Worm (Caenorhabditis elegans) whole organism, young adult: ENCODE data around the gene Y22D7AR.6.

Experiments used
- B0019.2 ChIP-seq: fragments of 200-800 bp; sonication (Bioruptor generic); conservative IDR thresholded peaks from 2 replicates; pipeline ENCODE4 v1.3.6; 2022; ENCODE audit warnings: missing genetic modification reagents, missing genetic modification characterization, missing compliant biosample characterization
- B0336.3 ChIP-seq: fragments of 200-800 bp; sonication (Bioruptor generic); IDR thresholded peaks from 2 replicates; pipeline ENCODE4 v1.3.6; 2022; ENCODE audit warnings: missing genetic modification characterization, missing compliant biosample characterization
- C06A6.2 ChIP-seq: fragments of 200-800 bp; sonication (Bioruptor generic); conservative IDR thresholded peaks from 2 replicates; pipeline ENCODE4 v1.3.6; 2022; ENCODE audit warnings: missing genetic modification characterization, missing compliant biosample characterization
- D2030.7 ChIP-seq: fragments of 200-800 bp; sonication (Bioruptor generic); IDR thresholded peaks from 2 replicates; pipeline ENCODE4 v1.3.6; 2022; ENCODE audit warnings: missing genetic modification reagents, missing genetic modification characterization, missing compliant biosample characterization
- F52B5.7 ChIP-seq: sonication (generic microtip); optimal IDR thresholded peaks from 2 replicates; lab custom pipeline; 2016; ENCODE audit warnings: mild to moderate bottlenecking, missing genetic modification characterization, missing compliant biosample characterization
- K11D2.4 ChIP-seq: fragments of 200-800 bp; sonication (Bioruptor generic); IDR thresholded peaks from 2 replicates; pipeline ENCODE4 v1.3.6; 2022; ENCODE audit warnings: missing genetic modification reagents, missing genetic modification characterization, missing compliant biosample characterization
- Y53F4B.3 ChIP-seq: fragments of 200-800 bp; sonication (Bioruptor generic); IDR thresholded peaks from 2 replicates; pipeline ENCODE4 v1.3.6; 2022; ENCODE audit warnings: missing genetic modification reagents, missing genetic modification characterization, missing compliant biosample characterization
- Y53G8AR.9 ChIP-seq: fragments of 200-800 bp; sonication (Bioruptor generic); conservative IDR thresholded peaks from 2 replicates; pipeline ENCODE4 v1.3.6; 2022; ENCODE audit warnings: missing genetic modification reagents, missing genetic modification characterization, missing compliant biosample characterization
- Y56A3A.18 ChIP-seq: fragments of 200-800 bp; sonication (Bioruptor generic); IDR thresholded peaks from 2 replicates; pipeline ENCODE4 v1.3.6; 2022; ENCODE audit warnings: missing genetic modification reagents, missing genetic modification characterization, missing compliant biosample characterization
- aptf-3 ChIP-seq: fragments of 200-800 bp; sonication (Bioruptor generic); IDR thresholded peaks from 2 replicates; pipeline ENCODE4 v1.3.6; 2022; ENCODE audit warnings: missing genetic modification characterization, missing compliant biosample characterization
- atf-7 ChIP-seq: sonication (generic microtip); optimal IDR thresholded peaks from 2 replicates; lab custom pipeline; 2017; ENCODE audit warnings: mild to moderate bottlenecking, missing genetic modification characterization, missing compliant biosample characterization
- attf-3 ChIP-seq: fragments of 200-800 bp; sonication (Bioruptor generic); conservative IDR thresholded peaks from 2 replicates; pipeline ENCODE4 v1.3.6; 2022; ENCODE audit warnings: missing genetic modification reagents, missing genetic modification characterization, missing compliant biosample characterization
- attf-5 ChIP-seq: fragments of 200-800 bp; sonication (Bioruptor generic); optimal IDR thresholded peaks from 2 replicates; lab custom pipeline; 2018; ENCODE audit warnings: mild to moderate bottlenecking, missing genetic modification characterization, missing compliant biosample characterization
- bed-1 ChIP-seq: fragments of 200-800 bp; sonication (Bioruptor generic); IDR thresholded peaks from 2 replicates; pipeline ENCODE4 v1.3.6; 2022; ENCODE audit warnings: missing genetic modification reagents, missing genetic modification characterization, missing compliant biosample characterization
- bed-2 ChIP-seq: fragments of 200-800 bp; sonication (Bioruptor generic); IDR thresholded peaks from 2 replicates; pipeline ENCODE4 v1.3.6; 2022; ENCODE audit warnings: missing genetic modification reagents, missing genetic modification characterization, missing compliant biosample characterization
- ccch-3 ChIP-seq: fragments of 200-800 bp; sonication (Bioruptor generic); optimal IDR thresholded peaks from 2 replicates; lab custom pipeline; 2018; ENCODE audit warnings: mild to moderate bottlenecking, missing genetic modification characterization, missing compliant biosample characterization
- cebp-1 ChIP-seq, 2 experiments: fragments of 200-800 bp in 1 of 2; sonication (Bioruptor generic) in 1 of 2; sonication (generic microtip) in 1 of 2; IDR thresholded peaks in 1 of 2; optimal IDR thresholded peaks in 1 of 2; 2 replicates each; pipeline versions ENCODE4 v1.3.6 to Lab custom; 2017 to 2022; ENCODE audit warnings: missing compliant biosample characterization in 2 of 2, missing genetic modification characterization in 2 of 2, mild to moderate bottlenecking in 1 of 2, missing genetic modification reagents in 1 of 2, moderate library complexity in 1 of 2
- ceh-100 ChIP-seq: fragments of 200-800 bp; sonication (Bioruptor generic); IDR thresholded peaks from 2 replicates; pipeline ENCODE4 v1.3.6; 2022; ENCODE audit warnings: missing genetic modification reagents, missing genetic modification characterization, missing compliant biosample characterization
- dox-1 ChIP-seq: fragments of 200-800 bp; sonication (Bioruptor generic); IDR thresholded peaks from 2 replicates; pipeline ENCODE4 v1.3.6; 2022; ENCODE audit warnings: missing genetic modification reagents, missing genetic modification characterization, missing compliant biosample characterization
- egl-18 ChIP-seq: fragments of 200-800 bp; sonication (Bioruptor generic); IDR thresholded peaks from 2 replicates; pipeline ENCODE4 v1.3.6; 2022; ENCODE audit warnings: missing genetic modification reagents, missing genetic modification characterization, missing compliant biosample characterization
- egrh-3 ChIP-seq: fragments of 200-800 bp; sonication (Bioruptor generic); IDR thresholded peaks from 2 replicates; pipeline ENCODE4 v1.3.6; 2022; ENCODE audit warnings: missing genetic modification reagents, missing genetic modification characterization, missing compliant biosample characterization
- ets-4 ChIP-seq: fragments of 200-800 bp; sonication (Bioruptor generic); optimal IDR thresholded peaks from 2 replicates; lab custom pipeline; 2018; ENCODE audit warnings: mild to moderate bottlenecking, missing genetic modification characterization, missing compliant biosample characterization
- fkh-3 ChIP-seq: sonication (generic microtip); optimal IDR thresholded peaks from 2 replicates; lab custom pipeline; 2016; ENCODE audit warnings: mild to moderate bottlenecking, missing genetic modification characterization, missing compliant biosample characterization
- hmg-1.2 ChIP-seq: fragments of 200-800 bp; sonication (Bioruptor generic); IDR thresholded peaks from 2 replicates; pipeline ENCODE4 v1.3.6; 2022; ENCODE audit warnings: missing genetic modification reagents, missing genetic modification characterization, missing compliant biosample characterization
- let-607 ChIP-seq, 2 experiments: fragments of 200-800 bp in 1 of 2; sonication (Bioruptor generic) in 1 of 2; sonication (generic microtip) in 1 of 2; optimal IDR thresholded peaks; 2 replicates each; lab custom pipeline; 2016 to 2018; ENCODE audit warnings: mild to moderate bottlenecking in 2 of 2, missing compliant biosample characterization in 2 of 2, missing genetic modification characterization in 2 of 2, moderate library complexity in 2 of 2, missing genotype in 1 of 2
- lin-54 ChIP-seq: fragments of 200-800 bp; sonication (Bioruptor generic); optimal IDR thresholded peaks from 2 replicates; lab custom pipeline; 2018; ENCODE audit warnings: mild to moderate bottlenecking, missing genetic modification characterization, missing compliant biosample characterization
- lir-1 ChIP-seq: fragments of 200-800 bp; sonication (Bioruptor generic); conservative IDR thresholded peaks from 2 replicates; pipeline ENCODE4 v1.3.6; 2022; ENCODE audit warnings: missing genetic modification reagents, missing genetic modification characterization, missing compliant biosample characterization
- lsy-27 ChIP-seq: sonication (generic microtip); optimal IDR thresholded peaks from 2 replicates; lab custom pipeline; 2017; ENCODE audit warnings: missing genetic modification characterization, mild to moderate bottlenecking, missing compliant biosample characterization, antibody characterized with exemption, missing genotype, borderline replicate concordance; ENCODE audit not compliant: insufficient read depth
- madf-10 ChIP-seq: sonication (generic microtip); optimal IDR thresholded peaks from 2 replicates; lab custom pipeline; 2016; ENCODE audit warnings: mild to moderate bottlenecking, missing genetic modification characterization, missing compliant biosample characterization
- mxl-1 ChIP-seq: sonication (generic microtip); optimal IDR thresholded peaks from 2 replicates; lab custom pipeline; 2016; ENCODE audit warnings: missing genetic modification characterization, missing compliant biosample characterization
- nfyb-1 ChIP-seq: fragments of 200-800 bp; sonication (Bioruptor generic); IDR thresholded peaks from 2 replicates; pipeline ENCODE4 v1.3.6; 2022; ENCODE audit warnings: missing genetic modification reagents, missing genetic modification characterization, missing compliant biosample characterization
- nhr-27 ChIP-seq: fragments of 200-800 bp; sonication (Bioruptor generic); optimal IDR thresholded peaks from 2 replicates; lab custom pipeline; 2018; ENCODE audit warnings: mild to moderate bottlenecking, missing genetic modification characterization, moderate library complexity, missing compliant biosample characterization
- nhr-80 ChIP-seq: sonication (generic microtip); optimal IDR thresholded peaks from 2 replicates; lab custom pipeline; 2016; ENCODE audit warnings: missing genetic modification characterization, missing compliant biosample characterization
- nhr-90 ChIP-seq: sonication (generic microtip); optimal IDR thresholded peaks from 2 replicates; lab custom pipeline; 2016; ENCODE audit warnings: missing genotype, mild to moderate bottlenecking, missing genetic modification characterization, missing compliant biosample characterization
- pbrm-1 ChIP-seq: fragments of 200-800 bp; sonication (Bioruptor generic); IDR thresholded peaks from 2 replicates; pipeline ENCODE4 v1.3.6; 2022; ENCODE audit warnings: missing genetic modification reagents, missing genetic modification characterization, missing compliant biosample characterization
- pha-4 ChIP-seq: fragments of 150-350 bp; sonication (generic microtip); optimal IDR thresholded peaks from 2 replicates; lab custom pipeline; 2014; ENCODE audit warnings: missing biosample characterization, missing genetic modification reagents, missing genetic modification characterization
- repo-1 ChIP-seq: sonication (generic microtip); optimal IDR thresholded peaks from 2 replicates; lab custom pipeline; 2017; ENCODE audit warnings: mild to moderate bottlenecking, missing genetic modification characterization, missing compliant biosample characterization
- sea-2 ChIP-seq: fragments of 200-800 bp; sonication (Bioruptor generic); IDR thresholded peaks from 2 replicates; pipeline ENCODE4 v1.3.6; 2022; ENCODE audit warnings: missing genetic modification characterization, missing compliant biosample characterization
- snpc-3.4 ChIP-seq: sonication (generic microtip); optimal IDR thresholded peaks from 2 replicates; lab custom pipeline; 2017; ENCODE audit warnings: missing genetic modification characterization, mild to moderate bottlenecking, missing compliant biosample characterization, antibody characterized with exemption, moderate library complexity, missing genotype, missing genetic modification reagents
- snpc-4 ChIP-seq, 5 experiments: fragments of 150-350 bp in 1 of 5; sonication (generic microtip) in 4 of 5; optimal IDR thresholded peaks; 2 replicates each; lab custom pipeline; 2014 to 2018; ENCODE audit warnings: missing genetic modification characterization in 5 of 5, missing biosample characterization in 3 of 5, antibody characterized with exemption in 2 of 5, mild to moderate bottlenecking in 2 of 5, missing compliant biosample characterization in 2 of 5, missing genotype in 2 of 5, moderate library complexity in 2 of 5, missing genetic modification reagents in 1 of 5
- somi-1 ChIP-seq: fragments of 200-800 bp; sonication (Bioruptor generic); optimal IDR thresholded peaks from 2 replicates; lab custom pipeline; 2018; ENCODE audit warnings: mild to moderate bottlenecking, missing genetic modification characterization, missing compliant biosample characterization
- unc-62 ChIP-seq: fragments of 150-350 bp; optimal IDR thresholded peaks from 2 replicates; lab custom pipeline; 2014; ENCODE audit warnings: missing biosample characterization, missing genetic modification reagents, missing genetic modification characterization
- xnd-1 ChIP-seq: sonication (generic microtip); optimal IDR thresholded peaks from 2 replicates; lab custom pipeline; 2016; ENCODE audit warnings: missing genotype, missing genetic modification reagents, missing genetic modification characterization, missing compliant biosample characterization

Gene Y22D7AR.6

ce11 chrIII:1687999-1688398, 11.5 kb upstream of the Y22D7AR.6 start, which contains the start of gene Y22D7AR.7:
TSS of gene Y22D7AR.7 (minus strand) at chrIII:1688099.
- TF ChIP-seq snpc-3.4 (no peak), madf-10 (tag; lab: Kevin White, UChicago) (no peak), mxl-1 (tag; lab: Kevin White, UChicago) (no peak), F52B5.7 (tag; lab: Kevin White, UChicago) (no peak), repo-1 (tag; lab: Kevin White, UChicago) (no peak), K11D2.4 (GFP tag; lab: Robert Waterston, UW) (no peak), nhr-27 (tag; lab: Kevin White, UChicago) (no peak), attf-3 (no peak), bed-2 (GFP tag; lab: Robert Waterston, UW) (no peak), sea-2 (GFP tag; lab: Robert Waterston, UW) (no peak), egl-18 (GFP tag; lab: Robert Waterston, UW) (no peak), ceh-100 (GFP tag; lab: Robert Waterston, UW) (no peak), lsy-27 (no peak), xnd-1 (tag; lab: Kevin White, UChicago) (no peak), Y56A3A.18 (GFP tag; lab: Robert Waterston, UW) (no peak), ccch-3 (GFP tag; lab: Kevin White, UChicago) (no peak), pha-4 (tag; lab: Kevin White, UChicago) (no peak), bed-1 (no peak), lin-54 (GFP tag; lab: Kevin White, UChicago) (no peak), somi-1 (no peak)

DNA sequence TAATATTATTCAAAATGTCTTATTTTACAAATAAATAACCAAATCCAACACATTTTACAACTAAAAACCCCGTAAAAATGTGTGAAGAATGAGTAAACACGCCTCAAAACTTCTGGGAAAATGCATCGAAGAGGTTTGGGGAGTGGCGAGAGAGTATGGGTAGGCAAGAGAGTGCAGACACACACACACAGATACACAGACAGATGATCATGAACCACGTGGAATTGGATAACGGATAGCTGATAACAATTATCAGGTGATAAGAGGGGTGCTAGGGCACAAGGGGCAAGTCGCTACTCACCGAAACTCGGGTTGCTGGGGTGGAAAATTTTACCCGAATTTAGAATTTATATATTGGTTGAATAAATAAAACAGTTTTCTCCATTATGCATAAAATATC, 5.7 kb upstream of the Y22D7AR.6 start:
- TF ChIP-seq C06A6.2 (GFP tag; lab: Robert Waterston, UW) (0 out of 2 replicates have a peak, but pooled peaks have one; percentile 22), somi-1 (peak; percentile 27), ccch-3 (GFP tag; lab: Kevin White, UChicago) (no peak), hmg-1.2 (GFP tag; lab: Robert Waterston, UW) (peak; percentile 80)

ce11 chrIII:1680996-1681395, 4.5 kb upstream of the Y22D7AR.6 start:
- TF ChIP-seq C06A6.2 (GFP tag; lab: Robert Waterston, UW) (0 out of 2 replicates have a peak, but pooled peaks have one; percentile 18), lir-1 (GFP tag; lab: Robert Waterston, UW) (peak; percentile 33; the same call in 1 of the 2 replicates), hmg-1.2 (GFP tag; lab: Robert Waterston, UW) (peak; percentile 96), ceh-100 (GFP tag; lab: Robert Waterston, UW) (no peak), nhr-80 (tag; lab: Kevin White, UChicago) (peak; percentile 77), B0336.3 (peak; percentile 37; the same call in 1 of the 2 replicates), Y53F4B.3 (GFP tag; lab: Robert Waterston, UW) (no peak), nfyb-1 (GFP tag; lab: Robert Waterston, UW) (peak; percentile 62; the same call in 1 of the 2 replicates), xnd-1 (tag; lab: Kevin White, UChicago) (no peak), let-607 (tag; optimal IDR thresholded peaks at IDR 0.05; lab: Kevin White, UChicago) (peak in 1 of 2 experiments; percentile 8), aptf-3 (no peak), attf-5 (peak; percentile 76), nhr-90 (no peak), K11D2.4 (GFP tag; lab: Robert Waterston, UW) (0 out of 2 replicates have a peak, but pooled peaks have one; percentile 13), somi-1 (peak; percentile 14), fkh-3 (no peak), snpc-4 (GFP tag; optimal IDR thresholded peaks at IDR 0.05; lab: Kevin White, UChicago) (no peak), snpc-4 (tag; optimal IDR thresholded peaks at IDR 0.05; lab: Kevin White, UChicago) (peak in 1 of 4 experiments; percentile 3), atf-7 (tag; lab: Kevin White, UChicago) (peak; percentile 66), cebp-1 (GFP tag; IDR thresholded peaks at IDR 0.05; lab: Robert Waterston, UW) (no peak), cebp-1 (tag; optimal IDR thresholded peaks at IDR 0.05; lab: Kevin White, UChicago) (peak; percentile 61), D2030.7 (no peak), pbrm-1 (GFP tag; lab: Robert Waterston, UW) (peak; percentile 55; the same call in 1 of the 2 replicates), egrh-3 (GFP tag; lab: Robert Waterston, UW) (peak; percentile 66), Y53G8AR.9 (GFP tag; lab: Robert Waterston, UW) (no peak), dox-1 (GFP tag; lab: Robert Waterston, UW) (peak; percentile 47), B0019.2 (GFP tag; lab: Robert Waterston, UW) (no peak), ets-4 (GFP tag; lab: Kevin White, UChicago) (peak; percentile 1), unc-62 (peak; percentile 32)
